Worm (Caenorhabditis elegans): ENCODE data around the gene mars-1.
A peak's percentile ranks its signal among the peaks of the same experiment; 100 is the strongest.

The mars-1 gene

ce11 chrIV:11601721-11602405 is 33.4 kb downstream of the mars-1 start (continued):
- TF ChIP-seq D1046.2 (GFP tag; IDR thresholded peaks at IDR 0.05) (no peak), nhr-48 (tag; optimal IDR thresholded peaks at IDR 0.05) (peak; percentile 35), lin-1 (GFP tag; IDR thresholded peaks at IDR 0.05) (no peak), dve-1 (tag; optimal IDR thresholded peaks at IDR 0.05; ENCODE audit: insufficient read depth) (peak; percentile 80), nhr-237 (tag; optimal IDR thresholded peaks at IDR 0.05) (no peak), madf-5 (GFP tag; IDR thresholded peaks at IDR 0.05) (no peak), dmd-9 (GFP tag; IDR thresholded peaks at IDR 0.05) (no peak), gei-8 (GFP tag; optimal IDR thresholded peaks at IDR 0.05) (no peak), skn-1 (tag; optimal IDR thresholded peaks at IDR 0.05) (no peak)

ce11 chrIV:11599717-11600116 is 35.6 kb downstream of the mars-1 start:
- TF ChIP-seq unc-62 (GFP tag; optimal IDR thresholded peaks at IDR 0.05 in 1 of 2) (peak in 1 of 2 experiments; percentile 98), unc-62 (tag; optimal IDR thresholded peaks at IDR 0.05) (no peak), ztf-11 (tag; optimal IDR thresholded peaks at IDR 0.05) (no peak)

ce11 chrIV:11597079-11597478 is 38.2 kb downstream of the mars-1 start:
- TF ChIP-seq aha-1 (tag) (peak; percentile 92), T26A8.4 (GFP tag; IDR thresholded peaks at IDR 0.05) (no peak)

ce11 chrIV:11594191-11594673 is 41.1 kb downstream of the mars-1 start, which contains the start of gene mig-38:
TSS of gene mig-38 (plus strand) at chrIV:11594244.
- TF ChIP-seq ceh-82 (tag; optimal IDR thresholded peaks at IDR 0.05) = no peak
- TF ChIP-seq skn-1 (tag; optimal IDR thresholded peaks at IDR 0.05) = no peak
- TF ChIP-seq daf-19 (GFP tag; conservative IDR thresholded peaks at IDR 0.05) = 0 out of 2 replicates have a peak, but pooled peaks have one; percentile 69
- TF ChIP-seq ztf-7 (tag; optimal IDR thresholded peaks at IDR 0.05) = no peak
- TF ChIP-seq nhr-48 (tag; optimal IDR thresholded peaks at IDR 0.05) = peak; percentile 65
- TF ChIP-seq dve-1 (tag; optimal IDR thresholded peaks at IDR 0.05; ENCODE audit: insufficient read depth) = peak; percentile 8
- TF ChIP-seq aha-1 (tag) = peak; percentile 98
- TF ChIP-seq F26F4.8 (GFP tag; conservative IDR thresholded peaks at IDR 0.05) = no peak
- TF ChIP-seq T20F7.1 (GFP tag; optimal IDR thresholded peaks at IDR 0.05) = peak; percentile 65
- TF ChIP-seq pqm-1 (tag; optimal IDR thresholded peaks at IDR 0.05) = peak; percentile 11
- TF ChIP-seq dmd-9 (GFP tag; IDR thresholded peaks at IDR 0.05) = 0 out of 2 replicates have a peak, but pooled peaks have one; percentile 10
- TF ChIP-seq ceh-20 (GFP tag; IDR thresholded peaks at IDR 0.05) = peak; percentile 13; the same call in 1 of the 2 replicates
- TF ChIP-seq spr-3 (GFP tag; optimal IDR thresholded peaks at IDR 0.05) = no peak
- TF ChIP-seq egl-43 (GFP tag; IDR thresholded peaks at IDR 0.05) = peak; percentile 74
- no peak for TF ChIP-seq nhr-25 (tag; optimal IDR thresholded peaks at IDR 0.05; ENCODE audit: borderline replicate concordance, insufficient read depth)
- peak; percentile 52 for TF ChIP-seq nhr-11 (tag; optimal IDR thresholded peaks at IDR 0.05)
- no peak for TF ChIP-seq saeg-2 (GFP tag; IDR thresholded peaks at IDR 0.05)
- no peak for TF ChIP-seq unc-62 (GFP tag; optimal IDR thresholded peaks at IDR 0.05 in 1 of 2)
- TF ChIP-seq unc-62 (tag; optimal IDR thresholded peaks at IDR 0.05) = no peak
- peak; percentile 92 for TF ChIP-seq mxl-3 (GFP tag; optimal IDR thresholded peaks at IDR 0.05)
- TF ChIP-seq dpl-1 (GFP tag; optimal IDR thresholded peaks at IDR 0.05) = peak; percentile 5
- no peak for TF ChIP-seq tra-1 (GFP tag; IDR thresholded peaks at IDR 0.05)
- TF ChIP-seq nhr-6 (tag; optimal IDR thresholded peaks at IDR 0.05) = no peak
- TF ChIP-seq nhr-41 (GFP tag; IDR thresholded peaks at IDR 0.05) = no peak
- peak; percentile 7 for TF ChIP-seq nhr-111 (GFP tag; optimal IDR thresholded peaks at IDR 0.05)
- TF ChIP-seq nhr-28 (tag; optimal IDR thresholded peaks at IDR 0.05) = peak; percentile 34
- TF ChIP-seq pha-4 (GFP tag; IDR thresholded peaks at IDR 0.05) = no peak
- no peak for TF ChIP-seq pha-4 (tag; optimal IDR thresholded peaks at IDR 0.05)
- TF ChIP-seq zip-2 (tag; optimal IDR thresholded peaks at IDR 0.05) = no peak
- TF ChIP-seq hlh-30 (tag; optimal IDR thresholded peaks at IDR 0.05; ENCODE audit: insufficient read depth) = peak; percentile 47
- TF ChIP-seq Y48G9A.11 (GFP tag; IDR thresholded peaks at IDR 0.05) = no peak
- TF ChIP-seq spr-1 (tag; optimal IDR thresholded peaks at IDR 0.05) = peak; percentile 8
- TF ChIP-seq F49E8.2 (tag; optimal IDR thresholded peaks at IDR 0.05; ENCODE audit: borderline replicate concordance) = no peak
- TF ChIP-seq set-16 (GFP tag; IDR thresholded peaks at IDR 0.05) = peak; percentile 79
- TF ChIP-seq snpc-4 (tag; optimal IDR thresholded peaks at IDR 0.05) = no peak
- 0 out of 2 replicates have a peak, but pooled peaks have one; percentile 36 for TF ChIP-seq zfp-3 (GFP tag; conservative IDR thresholded peaks at IDR 0.05)
- TF ChIP-seq zag-1 (tag; optimal IDR thresholded peaks at IDR 0.05) = no peak

Data from whole organism, L4 larva.